Fruit fly (Drosophila melanogaster): ENCODE results near the gene CG11248.

DNA sequence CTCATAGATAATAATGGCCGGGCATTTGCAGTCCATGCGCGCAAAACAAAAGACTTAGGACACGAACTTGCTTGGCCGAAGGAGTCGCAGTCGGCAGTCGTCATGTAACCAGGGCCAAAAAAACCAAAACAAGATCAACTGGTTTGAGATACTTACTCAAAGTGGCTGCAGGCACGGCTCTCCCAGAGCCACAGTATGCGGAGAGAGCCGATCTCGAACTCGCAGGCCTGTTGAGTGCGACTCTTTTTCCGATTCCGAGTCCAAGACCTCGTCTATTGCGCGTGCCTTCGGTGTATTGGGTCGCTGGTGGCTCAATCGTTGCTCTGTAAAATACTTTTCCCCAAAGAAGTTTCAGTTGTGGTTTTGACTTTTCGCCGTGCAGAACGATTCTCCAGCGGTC lies 35.2 kb upstream of the CG11248 start, which contains the start of gene CG43980:
- TF ChIP-seq CG14711 (tag; optimal IDR thresholded peaks at IDR 0.05): no peak
- no peak for TF ChIP-seq CG7101 (tag; optimal IDR thresholded peaks at IDR 0.05)
- no peak for TF ChIP-seq CG11617 (GFP tag; optimal IDR thresholded peaks at IDR 0.05)

All from whole organism, adult.